Worm (Caenorhabditis elegans) whole organism, L3 larva: Measurements from ENCODE around the gene T08B1.4.

Experiments
- R02D3.7 ChIP-seq: fragments of 150-350 bp; optimal IDR thresholded peaks from 2 replicates; lab custom pipeline; 2014; ENCODE audit warnings: missing biosample characterization, missing genetic modification characterization
- ama-1 ChIP-seq: fragments of 150-350 bp; optimal IDR thresholded peaks from 2 replicates; lab custom pipeline; 2018
- ceh-16 ChIP-seq: sonication (generic microtip); optimal IDR thresholded peaks from 2 replicates; lab custom pipeline; 2017; ENCODE audit warnings: missing biosample characterization, missing genetic modification characterization
- ceh-82 ChIP-seq: fragments of 150-350 bp; optimal IDR thresholded peaks from 2 replicates; lab custom pipeline; 2014; ENCODE audit warnings: missing biosample characterization, missing genetic modification characterization
- ceh-9 ChIP-seq: sonication (generic microtip); optimal IDR thresholded peaks from 2 replicates; lab custom pipeline; 2018; ENCODE audit warnings: missing biosample characterization, missing genetic modification characterization
- daf-12 ChIP-seq: fragments of 150-350 bp; optimal IDR thresholded peaks from 2 replicates; lab custom pipeline; 2014; ENCODE audit warnings: missing biosample characterization, missing genetic modification reagents, missing genetic modification characterization
- egl-5 ChIP-seq: fragments of 150-350 bp; optimal IDR thresholded peaks from 2 replicates; lab custom pipeline; 2017; ENCODE audit warnings: missing biosample characterization, missing genetic modification reagents, missing genetic modification characterization, inconsistent platforms
- elt-1 ChIP-seq: fragments of 150-350 bp; optimal IDR thresholded peaks from 2 replicates; lab custom pipeline; 2014; ENCODE audit warnings: missing biosample characterization, missing genetic modification characterization
- elt-2 ChIP-seq: sonication (generic microtip); optimal IDR thresholded peaks from 2 replicates; lab custom pipeline; 2016; ENCODE audit warnings: missing genetic modification reagents, mild to moderate bottlenecking, missing genetic modification characterization, missing compliant biosample characterization
- elt-3 ChIP-seq, 3 experiments: fragments of 150-350 bp in 1 of 3; sonication (generic microtip) in 2 of 3; optimal IDR thresholded peaks; 2 replicates in 2 of 3; 4 replicates in 1 of 3; lab custom pipeline; 2014 to 2017; ENCODE audit warnings: missing biosample characterization in 3 of 3, missing genetic modification characterization in 3 of 3
- fkh-10 ChIP-seq: sonication (generic microtip); optimal IDR thresholded peaks from 2 replicates; lab custom pipeline; 2017; ENCODE audit warnings: missing biosample characterization, missing genetic modification reagents, missing genetic modification characterization
- fkh-2 ChIP-seq: fragments of 150-350 bp; optimal IDR thresholded peaks from 2 replicates; lab custom pipeline; 2014; ENCODE audit warnings: missing biosample characterization, missing genetic modification reagents, missing genetic modification characterization
- fos-1 ChIP-seq: fragments of 150-350 bp; optimal IDR thresholded peaks from 2 replicates; lab custom pipeline; 2014; ENCODE audit warnings: missing biosample characterization, missing genetic modification characterization
- hmg-11 ChIP-seq: sonication (generic microtip); optimal IDR thresholded peaks from 2 replicates; lab custom pipeline; 2016; ENCODE audit warnings: missing genetic modification characterization, missing compliant biosample characterization
- jun-1 ChIP-seq: fragments of 150-350 bp; optimal IDR thresholded peaks from 2 replicates; lab custom pipeline; 2014; ENCODE audit warnings: missing biosample characterization, missing genetic modification reagents, missing genetic modification characterization
- lin-15B ChIP-seq: fragments of 150-350 bp; optimal IDR thresholded peaks from 2 replicates; lab custom pipeline; 2014; ENCODE audit warnings: missing biosample characterization, missing genetic modification characterization
- lin-39 ChIP-seq: fragments of 150-350 bp; optimal IDR thresholded peaks from 2 replicates; lab custom pipeline; 2018; ENCODE audit warnings: missing biosample characterization, missing genetic modification reagents, missing genetic modification characterization
- lsy-12 ChIP-seq: sonication (generic microtip); optimal IDR thresholded peaks from 2 replicates; lab custom pipeline; 2016; ENCODE audit warnings: mild to moderate bottlenecking, missing genetic modification characterization, missing compliant biosample characterization
- mdl-1 ChIP-seq: fragments of 150-350 bp; optimal IDR thresholded peaks from 2 replicates; lab custom pipeline; 2014; ENCODE audit warnings: missing biosample characterization, missing genetic modification characterization
- mml-1 ChIP-seq: fragments of 150-350 bp; sonication (generic microtip); optimal IDR thresholded peaks from 3 replicates; lab custom pipeline; 2014; ENCODE audit warnings: missing biosample characterization, missing genetic modification characterization
- nfya-1 ChIP-seq: sonication (generic microtip); optimal IDR thresholded peaks from 2 replicates; lab custom pipeline; 2017; ENCODE audit warnings: missing genetic modification characterization, mild to moderate bottlenecking, missing compliant biosample characterization, antibody characterized with exemption, moderate library complexity; ENCODE audit not compliant: insufficient read depth
- nhr-11 ChIP-seq: fragments of 150-350 bp; optimal IDR thresholded peaks from 2 replicates; lab custom pipeline; 2014; ENCODE audit warnings: missing biosample characterization, missing genetic modification characterization
- nhr-12 ChIP-seq: fragments of 150-350 bp; optimal IDR thresholded peaks from 2 replicates; lab custom pipeline; 2014; ENCODE audit warnings: missing biosample characterization, missing genetic modification characterization
- nhr-23 ChIP-seq: fragments of 150-350 bp; optimal IDR thresholded peaks from 2 replicates; lab custom pipeline; 2014; ENCODE audit warnings: missing biosample characterization, missing genetic modification reagents, missing genetic modification characterization
- nhr-237 ChIP-seq: fragments of 150-350 bp; optimal IDR thresholded peaks from 2 replicates; lab custom pipeline; 2014; ENCODE audit warnings: missing biosample characterization, missing genetic modification characterization
- nhr-25 ChIP-seq: sonication (generic microtip); optimal IDR thresholded peaks from 2 replicates; lab custom pipeline; 2017; ENCODE audit warnings: missing biosample characterization, missing genetic modification characterization
- nhr-43 ChIP-seq: sonication (generic microtip); optimal IDR thresholded peaks from 2 replicates; lab custom pipeline; 2016; ENCODE audit warnings: mild to moderate bottlenecking, missing genetic modification characterization, missing compliant biosample characterization; ENCODE audit not compliant: poor library complexity, severe bottlenecking
- nhr-67 ChIP-seq: fragments of 150-350 bp; optimal IDR thresholded peaks from 2 replicates; lab custom pipeline; 2014; ENCODE audit warnings: missing biosample characterization, missing genetic modification characterization
- pha-4 ChIP-seq: fragments of 150-350 bp; optimal IDR thresholded peaks from 2 replicates; lab custom pipeline; 2014; ENCODE audit warnings: missing biosample characterization, missing genetic modification reagents, missing genetic modification characterization
- skn-1 ChIP-seq: fragments of 150-350 bp; optimal IDR thresholded peaks from 2 replicates; lab custom pipeline; 2014; ENCODE audit warnings: missing biosample characterization, missing genetic modification characterization
- tbx-2 ChIP-seq: sonication (generic microtip); optimal IDR thresholded peaks from 2 replicates; lab custom pipeline; 2016; ENCODE audit warnings: mild to moderate bottlenecking, missing genetic modification characterization, missing compliant biosample characterization
- unc-62 ChIP-seq: fragments of 150-350 bp; sonication (generic microtip); optimal IDR thresholded peaks from 4 replicates; lab custom pipeline; 2014; ENCODE audit warnings: missing biosample characterization, missing genetic modification reagents, missing genetic modification characterization
- ztf-11 ChIP-seq: fragments of 150-350 bp; optimal IDR thresholded peaks from 2 replicates; lab custom pipeline; 2014; ENCODE audit warnings: missing biosample characterization, missing genetic modification characterization
- ztf-4 ChIP-seq: fragments of 150-350 bp; optimal IDR thresholded peaks from 2 replicates; lab custom pipeline; 2014; ENCODE audit warnings: missing biosample characterization, missing genetic modification characterization

Gene T08B1.4

DNA sequence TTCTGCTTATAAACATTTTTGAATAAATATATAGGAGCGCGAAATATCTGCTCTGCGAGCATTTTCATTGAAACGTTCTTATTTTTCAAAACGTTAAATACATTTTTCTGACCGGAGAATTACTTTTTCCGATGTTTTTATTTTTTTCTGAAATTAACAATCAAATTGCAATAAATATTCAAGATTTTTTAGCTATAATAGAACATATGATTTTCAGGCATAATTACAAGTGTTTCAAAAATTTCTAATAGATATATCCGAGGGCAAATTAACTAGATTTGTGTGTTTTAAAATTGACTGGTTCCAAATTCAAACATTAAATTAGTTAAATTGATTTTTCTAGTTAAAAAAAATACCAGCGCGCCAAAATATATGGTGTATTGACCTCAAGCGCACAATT lies at the start of gene T08B1.4:
Gene T08B1.4, plus strand, starts transcription at position 301 of the 400 bp plus-strand sequence.
- TF ChIP-seq ceh-82 (tag; lab: Kevin White, UChicago) (no peak), ceh-9 (tag; lab: Kevin White, UChicago) (no peak), fkh-10 (GFP tag; lab: Kevin White, UChicago) (no peak), elt-3 (tag; optimal IDR thresholded peaks at IDR 0.05; lab: Kevin White, UChicago) (no peak), lin-15B (tag; lab: Kevin White, UChicago) (no peak), daf-12 (tag; lab: Kevin White, UChicago) (no peak), nhr-12 (tag; lab: Kevin White, UChicago) (no peak), nfya-1 (tag; lab: Kevin White, UChicago) (no peak), skn-1 (tag; lab: Kevin White, UChicago) (no peak), fkh-2 (tag; lab: Kevin White, UChicago) (no peak), jun-1 (no peak)

DNA sequence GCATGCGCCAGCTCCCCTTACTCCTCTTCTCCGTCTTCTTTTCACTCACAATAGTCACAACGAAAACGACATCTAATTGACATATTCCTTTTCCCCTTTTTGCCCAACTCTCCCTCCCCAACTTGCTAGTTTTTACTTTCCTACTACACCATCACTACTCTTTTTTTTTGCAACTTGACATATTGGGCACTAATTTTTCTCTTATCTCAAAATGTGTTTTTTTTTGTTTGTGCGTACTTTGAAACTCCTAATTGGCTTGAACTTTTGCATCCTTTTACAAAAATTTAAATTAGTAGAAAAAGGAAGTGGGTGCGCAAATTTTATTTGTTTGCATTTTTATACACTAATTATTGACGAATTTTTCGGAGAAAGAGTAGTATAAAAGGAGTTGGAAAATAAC lies 43.6 kb upstream of the T08B1.4 start:
- TF ChIP-seq pha-4 (tag; lab: Kevin White, UChicago) (no peak), nhr-11 (tag; lab: Kevin White, UChicago) (no peak), elt-2 (no peak), elt-1 (tag; lab: Kevin White, UChicago) (no peak), ceh-16 (no peak), mml-1 (tag; lab: Kevin White, UChicago) (no peak), nhr-67 (tag; lab: Kevin White, UChicago) (no peak), ama-1 (lab: Kevin White, UChicago) (no peak), nhr-23 (tag; lab: Kevin White, UChicago) (no peak), egl-5 (tag; lab: Kevin White, UChicago) (no peak), R02D3.7 (tag; lab: Kevin White, UChicago) (no peak), skn-1 (tag; lab: Kevin White, UChicago) (no peak), lin-15B (tag; lab: Kevin White, UChicago) (no peak)

DNA sequence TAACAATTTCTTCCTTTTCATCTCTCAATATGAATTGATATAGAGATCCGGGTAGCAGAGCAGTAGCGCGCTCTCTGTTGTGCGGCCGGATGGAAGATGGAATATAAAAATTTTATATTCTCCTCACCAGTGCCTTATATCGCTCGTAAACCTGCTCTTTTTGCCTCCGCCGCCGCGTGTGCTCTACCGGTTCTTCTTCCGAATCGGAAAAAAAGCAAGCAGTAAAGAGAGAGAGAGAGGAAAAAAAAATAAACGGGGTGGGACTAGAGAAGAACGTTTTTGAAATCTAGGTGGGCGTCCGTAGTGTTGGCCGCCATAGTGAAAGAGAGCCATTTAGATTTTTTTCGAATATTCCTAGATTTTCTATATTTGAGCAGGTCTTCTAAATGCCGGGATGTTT lies 41.1 kb upstream of the T08B1.4 start, which contains the start of gene glb-25:
Gene glb-25, plus strand, starts transcription at position 301 of the 400 bp plus-strand sequence.
- no peak for TF ChIP-seq nhr-237 (tag; lab: Kevin White, UChicago)
- no peak for TF ChIP-seq jun-1
- no peak for TF ChIP-seq skn-1 (tag; lab: Kevin White, UChicago)
- no peak for TF ChIP-seq nhr-25 (tag; lab: Kevin White, UChicago)
- no peak for TF ChIP-seq ztf-4 (tag; lab: Kevin White, UChicago)
- TF ChIP-seq fos-1 (tag; lab: Kevin White, UChicago), result no peak
- TF ChIP-seq nhr-43 (tag; lab: Kevin White, UChicago), result no peak
- TF ChIP-seq elt-2, result no peak
- no peak for TF ChIP-seq mml-1 (tag; lab: Kevin White, UChicago)
- no peak for TF ChIP-seq daf-12 (tag; lab: Kevin White, UChicago)
- TF ChIP-seq hmg-11 (tag; lab: Kevin White, UChicago), result no peak
- TF ChIP-seq ztf-11 (tag; lab: Kevin White, UChicago), result no peak
- TF ChIP-seq R02D3.7 (tag; lab: Kevin White, UChicago), result no peak
- no peak for TF ChIP-seq ama-1 (lab: Kevin White, UChicago)
- no peak for TF ChIP-seq mdl-1 (tag; lab: Kevin White, UChicago)
- no peak for TF ChIP-seq fkh-10 (GFP tag; lab: Kevin White, UChicago)
- no peak for TF ChIP-seq elt-3 (tag; optimal IDR thresholded peaks at IDR 0.05; lab: Kevin White, UChicago)
- no peak for TF ChIP-seq fkh-2 (tag; lab: Kevin White, UChicago)
- TF ChIP-seq nhr-67 (tag; lab: Kevin White, UChicago), result no peak
- no peak for TF ChIP-seq lsy-12 (tag; lab: Kevin White, UChicago)

DNA sequence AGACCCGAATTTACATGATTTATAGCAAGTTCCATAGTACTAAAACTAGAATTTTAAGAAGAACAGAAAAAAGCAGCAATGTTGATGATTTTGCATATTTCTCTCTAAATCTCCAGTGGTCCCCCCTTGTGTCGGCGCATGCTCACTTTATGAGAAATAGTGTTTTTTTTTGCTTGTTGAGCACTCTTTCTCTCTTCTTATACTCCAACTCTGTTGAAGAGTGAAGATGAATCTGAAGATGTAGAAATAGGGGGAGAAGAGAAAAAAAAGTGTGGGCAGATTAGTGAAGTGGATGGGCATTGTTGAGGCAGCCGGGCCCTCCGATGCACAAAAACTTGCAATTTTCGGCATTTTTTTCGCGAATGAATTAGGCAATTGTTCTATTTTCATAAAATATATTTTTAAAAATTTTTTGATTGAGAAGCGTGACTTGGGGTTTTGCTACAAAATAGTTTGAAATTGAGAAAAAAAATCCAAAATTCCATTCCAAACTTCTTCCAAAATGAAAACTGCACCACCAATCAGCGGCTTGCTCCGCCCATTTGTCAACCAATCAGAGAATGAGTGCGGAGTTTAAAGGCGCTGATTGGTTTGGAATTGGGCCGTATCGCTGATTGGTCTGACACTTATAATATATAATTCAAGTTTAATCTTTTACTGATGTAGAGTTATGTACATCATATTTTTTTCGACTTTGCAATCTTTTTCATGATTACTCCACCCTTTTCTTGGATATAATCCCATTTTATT lies 38.4 kb upstream of the T08B1.4 start:
- peak; percentile 81 for TF ChIP-seq fkh-10 (GFP tag; lab: Kevin White, UChicago)
- no peak for TF ChIP-seq lin-15B (tag; lab: Kevin White, UChicago)
- TF ChIP-seq unc-62 (GFP tag; lab: Kevin White, UChicago), result no peak
- TF ChIP-seq tbx-2 (tag; lab: Kevin White, UChicago), result no peak
- TF ChIP-seq lin-39, result peak; percentile 35
- peak; percentile 5 for TF ChIP-seq hmg-11 (tag; lab: Kevin White, UChicago)
- TF ChIP-seq nfya-1 (tag; lab: Kevin White, UChicago), result peak; percentile 90
